Fruit fly (Drosophila melanogaster) whole organism, wandering third instar larva: ENCODE measurements around the gene Lsd-2.

Experiments used
- Abd-B ChIP-seq: fragments of >200 bp; optimal IDR thresholded peaks from 2 replicates; lab custom pipeline; 2017; ENCODE audit warnings: missing biosample characterization, missing genetic modification characterization
- CG32264 ChIP-seq: fragments of 200-800 bp; sonication (Bioruptor generic); optimal IDR thresholded peaks from 2 replicates; lab custom pipeline; 2016; ENCODE audit warnings: missing biosample characterization, missing genetic modification characterization
- CG9705 ChIP-seq: fragments of 200-800 bp; sonication (Bioruptor generic); optimal IDR thresholded peaks from 2 replicates; lab custom pipeline; 2018; ENCODE audit warnings: missing biosample characterization, mild to moderate bottlenecking, missing genetic modification characterization
- CrebA ChIP-seq: fragments of 200-800 bp; sonication (Bioruptor generic); optimal IDR thresholded peaks from 2 replicates; lab custom pipeline; 2016; ENCODE audit warnings: missing biosample characterization, mild to moderate bottlenecking, missing genetic modification characterization, borderline replicate concordance
- Dif ChIP-seq: fragments of 200-275, 200-300 bp; sonication (Bioruptor generic); optimal IDR thresholded peaks from 2 replicates; lab custom pipeline; 2018; ENCODE audit warnings: missing biosample characterization, missing genetic modification characterization; ENCODE audit not compliant: partially characterized antibody
- GATAd ChIP-seq: sonication (Bioruptor generic); optimal IDR thresholded peaks from 2 replicates; lab custom pipeline; 2016; ENCODE audit warnings: missing biosample characterization, missing genetic modification characterization
- HLH106 ChIP-seq: fragments of 200-800 bp; optimal IDR thresholded peaks from 3 replicates; lab custom pipeline; 2019; ENCODE audit warnings: missing biosample characterization, mild to moderate bottlenecking, missing genetic modification characterization, moderate library complexity
- Hnf4 ChIP-seq: fragments of 200-800 bp; sonication (Bioruptor generic); optimal IDR thresholded peaks from 2 replicates; lab custom pipeline; 2016; ENCODE audit warnings: missing biosample characterization, mild to moderate bottlenecking, missing genetic modification characterization
- Hr78 ChIP-seq: fragments of >200 bp; optimal IDR thresholded peaks from 2 replicates; lab custom pipeline; 2017; ENCODE audit warnings: missing biosample characterization, missing genetic modification characterization
- Hr83 ChIP-seq: fragments of 200-300 bp; sonication (Bioruptor generic); optimal IDR thresholded peaks from 2 replicates; lab custom pipeline; 2016; ENCODE audit warnings: missing biosample characterization, mild to moderate bottlenecking, missing genetic modification characterization, moderate library complexity; ENCODE audit not compliant: poor library complexity, severe bottlenecking
- Myc ChIP-seq: fragments of >200 bp; optimal IDR thresholded peaks from 2 replicates; lab custom pipeline; 2017
- N ChIP-seq: fragments of >200 bp; optimal IDR thresholded peaks from 2 replicates; lab custom pipeline; 2018; ENCODE audit warnings: missing biosample characterization, missing external identifiers, missing genetic modification characterization
- OdsH ChIP-seq: fragments of 200-800 bp; sonication (Bioruptor generic); optimal IDR thresholded peaks from 2 replicates; lab custom pipeline; 2016; ENCODE audit warnings: missing biosample characterization, mild to moderate bottlenecking, missing genetic modification characterization
- Rel ChIP-seq, 2 experiments: fragments of 200-800 bp; sonication (Bioruptor generic) in 1 of 2; optimal IDR thresholded peaks; 2 replicates in 1 of 2; 3 replicates in 1 of 2; lab custom pipeline; 2016 to 2019; ENCODE audit warnings: mild to moderate bottlenecking in 2 of 2, missing biosample characterization in 2 of 2, missing genetic modification characterization in 2 of 2, moderate library complexity in 1 of 2
- Sp1 ChIP-seq: fragments of 200-800 bp; sonication (Bioruptor generic); optimal IDR thresholded peaks from 3 replicates; lab custom pipeline; 2019; ENCODE audit warnings: missing biosample characterization, mild to moderate bottlenecking, missing genetic modification characterization, moderate library complexity
- br ChIP-seq: fragments of 200-800 bp; sonication (Bioruptor generic); optimal IDR thresholded peaks from 2 replicates; lab custom pipeline; 2016; ENCODE audit warnings: missing biosample characterization, missing genetic modification characterization
- brk ChIP-seq: fragments of 200-800 bp; sonication (Bioruptor generic); optimal IDR thresholded peaks from 2 replicates; lab custom pipeline; 2016; ENCODE audit warnings: missing biosample characterization, mild to moderate bottlenecking, missing genetic modification characterization
- dl ChIP-seq, 2 experiments: fragments of 175-275, 200-275 bp in 1 of 2; fragments of 200-275 bp in 1 of 2; sonication (Bioruptor generic); optimal IDR thresholded peaks; lab custom pipeline; 2018; ENCODE audit warnings: mild to moderate bottlenecking in 2 of 2, missing biosample characterization in 2 of 2, missing genetic modification characterization in 2 of 2, moderate library complexity in 2 of 2; ENCODE audit not compliant: partially characterized antibody in 2 of 2, insufficient read depth in 1 of 2
- dmrt93B ChIP-seq: fragments of 200-800 bp; sonication (Bioruptor generic); optimal IDR thresholded peaks from 2 replicates; lab custom pipeline; 2018; ENCODE audit warnings: missing biosample characterization, mild to moderate bottlenecking, missing genetic modification characterization
- dsf ChIP-seq: sonication (Bioruptor generic); optimal IDR thresholded peaks from 2 replicates; lab custom pipeline; 2016; ENCODE audit warnings: missing biosample characterization, missing genetic modification characterization, borderline replicate concordance
- ey ChIP-seq: fragments of 200-800 bp; sonication (Bioruptor generic); optimal IDR thresholded peaks from 2 replicates; lab custom pipeline; 2016; ENCODE audit warnings: missing biosample characterization, missing genetic modification characterization
- foxo ChIP-seq, 2 experiments: fragments of 200-800 bp; sonication (Bioruptor generic); optimal IDR thresholded peaks; 2 replicates in 1 of 2; 3 replicates in 1 of 2; lab custom pipeline; 2016 to 2017; ENCODE audit warnings: missing biosample characterization in 2 of 2, missing genetic modification characterization in 2 of 2
- fru ChIP-seq: fragments of 200-800 bp; sonication (Bioruptor generic); optimal IDR thresholded peaks from 3 replicates; lab custom pipeline; 2016; ENCODE audit warnings: missing biosample characterization, mild to moderate bottlenecking, missing genetic modification characterization
- h ChIP-seq: fragments of 200-800 bp; sonication (Bioruptor generic); optimal IDR thresholded peaks from 3 replicates; lab custom pipeline; 2016; ENCODE audit warnings: missing biosample characterization, mild to moderate bottlenecking, missing genetic modification characterization
- lola ChIP-seq: fragments of >200 bp; optimal IDR thresholded peaks from 2 replicates; lab custom pipeline; 2017; ENCODE audit warnings: missing biosample characterization, missing genetic modification characterization
- psq ChIP-seq: fragments of 200-800 bp; sonication (Bioruptor generic); optimal IDR thresholded peaks from 3 replicates; lab custom pipeline; 2017; ENCODE audit warnings: missing biosample characterization, mild to moderate bottlenecking, missing genetic modification characterization, moderate library complexity
- rgr ChIP-seq: fragments of 200-800 bp; sonication (Bioruptor generic); optimal IDR thresholded peaks from 3 replicates; lab custom pipeline; 2016; ENCODE audit warnings: missing biosample characterization, mild to moderate bottlenecking, missing genetic modification characterization
- tai ChIP-seq: sonication (Bioruptor generic); optimal IDR thresholded peaks from 2 replicates; lab custom pipeline; 2016; ENCODE audit warnings: missing biosample characterization, missing genetic modification characterization
- usp ChIP-seq: fragments of >200 bp; optimal IDR thresholded peaks from 2 replicates; lab custom pipeline; 2017; ENCODE audit warnings: missing biosample characterization, missing genetic modification characterization
- woc ChIP-seq: sonication (Bioruptor generic); optimal IDR thresholded peaks from 2 replicates; lab custom pipeline; 2016; ENCODE audit warnings: missing biosample characterization, mild to moderate bottlenecking, missing genetic modification characterization

Lsd-2 gene

DNA sequence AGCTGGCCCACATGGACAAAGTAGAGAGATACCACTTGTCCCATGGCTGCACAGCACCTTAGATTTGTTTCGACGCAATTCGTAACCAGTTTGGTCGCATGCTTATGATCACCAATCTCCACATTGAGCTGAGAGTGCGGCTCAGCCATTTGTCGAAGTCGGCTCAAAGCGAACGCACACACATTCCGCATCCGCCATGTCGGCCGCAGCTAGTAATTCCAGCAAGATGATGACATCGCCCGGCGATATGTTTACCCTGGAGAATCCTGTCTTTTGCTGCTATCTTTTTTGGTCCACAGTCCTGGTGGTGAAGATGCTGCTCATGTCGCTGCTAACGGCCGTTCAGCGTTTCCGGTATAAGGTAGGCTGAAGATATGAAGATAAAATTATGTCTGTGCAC lies 6.7 kb upstream of the Lsd-2 start, which contains the start of gene CG33178:
Gene CG33178, plus strand, starts transcription at position 147 of the 400 bp plus-strand sequence.
- TF ChIP-seq N (GFP tag; lab: Kevin White, UChicago) (no peak), dl (GFP tag; optimal IDR thresholded peaks at IDR 0.05; lab: Kevin White, UChicago; ENCODE audit: insufficient read depth in 1 of 2, partially characterized antibody in 2 of 2) (no peak), woc (no peak), dsf (GFP tag; lab: Kevin White, UChicago) (no peak), psq (GFP tag; lab: Kevin White, UChicago) (no peak), CG32264 (GFP tag; lab: Kevin White, UChicago) (no peak), Hr83 (GFP tag; lab: Kevin White, UChicago) (no peak), GATAd (GFP tag; lab: Kevin White, UChicago) (no peak), Dif (GFP tag; lab: Kevin White, UChicago) (no peak), Rel (GFP tag; optimal IDR thresholded peaks at IDR 0.05; lab: Kevin White, UChicago) (no peak), Rel (tag; optimal IDR thresholded peaks at IDR 0.05; lab: Kevin White, UChicago) (no peak)

DNA sequence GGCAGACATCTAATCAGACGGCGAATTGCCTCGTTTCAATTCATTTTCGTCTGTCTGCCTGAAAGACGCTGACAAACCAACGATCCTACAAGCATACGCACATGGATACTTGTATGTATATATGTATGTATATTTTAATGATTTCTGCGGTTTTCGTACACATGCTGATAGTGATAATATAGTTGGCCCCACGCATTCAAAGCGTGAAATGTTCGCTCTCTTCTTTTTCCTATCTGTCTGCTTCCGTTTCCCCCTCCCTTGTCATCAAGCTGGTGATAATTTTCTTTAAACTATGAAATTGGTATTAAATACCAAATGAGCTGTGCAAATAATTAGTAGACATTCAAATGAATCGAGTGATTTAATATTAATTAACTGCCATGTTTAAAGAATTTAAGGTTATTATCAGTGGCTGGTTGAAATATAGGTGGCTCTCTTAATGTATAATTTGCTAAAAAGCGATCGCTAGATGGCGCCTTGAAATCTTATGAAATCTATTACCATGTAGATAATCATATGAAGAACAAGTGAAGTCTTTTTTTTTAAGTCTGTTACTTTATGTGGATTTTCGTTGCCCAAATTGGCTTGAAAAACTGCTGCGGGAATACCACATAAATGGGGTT lies 4.9 kb upstream of the Lsd-2 start, which contains the start of gene CG33177:
Gene CG33177, plus strand, starts transcription at position 588 of the 623 bp plus-strand sequence.
- no peak for TF ChIP-seq ey
- no peak for TF ChIP-seq brk (GFP tag; lab: Kevin White, UChicago)
- peak; percentile 16 for TF ChIP-seq HLH106
- TF ChIP-seq h: peak; percentile 7
- TF ChIP-seq dmrt93B: no peak
- peak; percentile 39 for TF ChIP-seq fru (GFP tag; lab: Kevin White, UChicago)
- TF ChIP-seq CG9705 (GFP tag; lab: Kevin White, UChicago): peak; percentile 20
- TF ChIP-seq Hnf4 (GFP tag; lab: Kevin White, UChicago): peak; percentile 36
- TF ChIP-seq foxo (GFP tag; optimal IDR thresholded peaks at IDR 0.05; lab: Kevin White, UChicago): peak in 1 of 2 experiments; percentile 38
- no peak for TF ChIP-seq lola
- peak; percentile 35 for TF ChIP-seq tai (GFP tag; lab: Kevin White, UChicago)
- no peak for TF ChIP-seq dsf (GFP tag; lab: Kevin White, UChicago)
- peak; percentile 3 for TF ChIP-seq rgr (GFP tag; lab: Kevin White, UChicago)
- no peak for TF ChIP-seq Hr78

DNA sequence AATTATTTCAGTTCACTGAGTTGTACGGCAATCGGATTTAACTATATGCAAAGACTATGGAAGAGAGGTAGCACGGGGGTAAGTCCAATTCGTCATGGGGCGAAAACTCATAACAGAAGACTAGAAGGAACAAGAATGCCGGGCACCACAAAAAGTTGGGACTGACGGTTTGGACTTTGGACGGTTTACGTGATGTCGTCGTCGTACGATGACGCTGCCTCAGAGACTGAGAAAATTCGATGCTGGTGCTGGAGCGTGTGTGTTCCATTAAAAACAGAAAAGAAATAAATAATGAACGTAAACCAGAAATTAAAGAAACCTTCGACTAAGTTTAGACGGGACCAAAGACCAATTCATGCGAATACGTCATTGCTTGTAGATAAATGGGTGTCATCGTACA lies 3.9 kb upstream of the Lsd-2 start:
- no peak for TF ChIP-seq Abd-B
- no peak for TF ChIP-seq rgr (GFP tag; lab: Kevin White, UChicago)
- peak; percentile 45 for TF ChIP-seq Hnf4 (GFP tag; lab: Kevin White, UChicago)
- no peak for TF ChIP-seq Sp1 (GFP tag; lab: Kevin White, UChicago)
- no peak for TF ChIP-seq br (GFP tag; lab: Kevin White, UChicago)
- no peak for TF ChIP-seq HLH106
- TF ChIP-seq CrebA (GFP tag; lab: Kevin White, UChicago): no peak
- no peak for TF ChIP-seq CG32264 (GFP tag; lab: Kevin White, UChicago)

dm6 chrX:15079163-15079809 lies 3.3 kb upstream of the Lsd-2 start:
- TF ChIP-seq rgr (GFP tag; lab: Kevin White, UChicago): no peak
- TF ChIP-seq OdsH (GFP tag; lab: Kevin White, UChicago): no peak
- peak; percentile 6 for TF ChIP-seq Sp1 (GFP tag; lab: Kevin White, UChicago)
- TF ChIP-seq dl (GFP tag; optimal IDR thresholded peaks at IDR 0.05; lab: Kevin White, UChicago; ENCODE audit: insufficient read depth in 1 of 2, partially characterized antibody in 2 of 2): no peak
- peak; percentile 48 for TF ChIP-seq Hnf4 (GFP tag; lab: Kevin White, UChicago)
- no peak for TF ChIP-seq woc
- no peak for TF ChIP-seq Myc (lab: Kevin White, UChicago)
- TF ChIP-seq usp (GFP tag; lab: Kevin White, UChicago): no peak
- no peak for TF ChIP-seq Rel (GFP tag; optimal IDR thresholded peaks at IDR 0.05; lab: Kevin White, UChicago)
- peak; percentile 49 for TF ChIP-seq Rel (tag; optimal IDR thresholded peaks at IDR 0.05; lab: Kevin White, UChicago)
- no peak for TF ChIP-seq dmrt93B
